Worm (Caenorhabditis elegans): ENCODE measurements around the gene sru-18.
"Not testable (repeated sequence)": the region's sequence is repeated elsewhere in the genome, so short reads cannot be mapped to it uniquely, and the experiment has no call there.

The sru-18 gene

ce11 chrIV:12456613-12457012 lies 45.4 kb upstream of the sru-18 start, which contains the start of gene C25G4.7:
TSS of gene C25G4.7 (plus strand) at chrIV:12456913.
- TF ChIP-seq ceh-14 (tag; optimal IDR thresholded peaks at IDR 0.05) (no peak), pax-1 (tag; optimal IDR thresholded peaks at IDR 0.05) (no peak), nhr-232 (tag; optimal IDR thresholded peaks at IDR 0.05) (no peak)

- TF ChIP-seq unc-55 (GFP tag; optimal IDR thresholded peaks at IDR 0.05): no peak
- no peak for TF ChIP-seq gmeb-2 (tag; optimal IDR thresholded peaks at IDR 0.05)
- TF ChIP-seq odd-2 (tag; optimal IDR thresholded peaks at IDR 0.05): no peak
Observed at ce11 chrIV:12463370-12463769, 38.7 kb upstream of the sru-18 start, which contains the start of gene C25G4.8. TSS of gene C25G4.8 (minus strand) at chrIV:12463470.

DNA sequence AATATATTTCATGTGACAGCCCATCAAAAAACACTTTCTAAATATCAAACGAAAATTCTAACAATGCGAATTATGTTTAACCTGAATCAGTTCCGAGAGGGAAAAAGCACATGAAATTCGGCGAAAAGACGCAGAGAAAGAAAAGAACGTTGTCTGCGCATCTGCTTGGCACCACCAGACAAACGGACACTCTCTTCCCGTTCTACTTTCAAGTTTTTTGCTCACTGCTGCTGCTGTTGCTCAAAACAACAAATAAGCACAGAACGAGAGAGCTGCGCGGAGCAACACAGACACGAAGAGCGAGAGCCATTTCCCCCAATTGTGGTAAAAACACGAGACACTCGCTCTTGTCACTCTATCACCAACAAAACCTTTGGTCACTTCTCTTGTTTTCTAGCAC lies 37.2 kb upstream of the sru-18 start:
- TF ChIP-seq eyg-1 (tag; optimal IDR thresholded peaks at IDR 0.05): no peak
- no peak for TF ChIP-seq C08G9.2 (tag; optimal IDR thresholded peaks at IDR 0.05)
- TF ChIP-seq pax-1 (tag; optimal IDR thresholded peaks at IDR 0.05): no peak
- no peak for TF ChIP-seq hlh-8 (tag; optimal IDR thresholded peaks at IDR 0.05)
- no peak for TF ChIP-seq pros-1 (tag; optimal IDR thresholded peaks at IDR 0.05)
- no peak for TF ChIP-seq F13H6.1 (tag; optimal IDR thresholded peaks at IDR 0.05)
- TF ChIP-seq lim-6 (tag; optimal IDR thresholded peaks at IDR 0.05): no peak
- TF ChIP-seq ztf-16 (tag; optimal IDR thresholded peaks at IDR 0.05): no peak
- TF ChIP-seq sox-2 (GFP tag; IDR thresholded peaks at IDR 0.05): no peak
- TF ChIP-seq pqm-1 (tag; optimal IDR thresholded peaks at IDR 0.05): no peak
- no peak for TF ChIP-seq pha-2 (tag; optimal IDR thresholded peaks at IDR 0.05)
- no peak for TF ChIP-seq ceh-24 (tag; optimal IDR thresholded peaks at IDR 0.05)
- TF ChIP-seq fax-1 (tag; optimal IDR thresholded peaks at IDR 0.05): no peak
- no peak for TF ChIP-seq ets-4 (tag; optimal IDR thresholded peaks at IDR 0.05)

DNA sequence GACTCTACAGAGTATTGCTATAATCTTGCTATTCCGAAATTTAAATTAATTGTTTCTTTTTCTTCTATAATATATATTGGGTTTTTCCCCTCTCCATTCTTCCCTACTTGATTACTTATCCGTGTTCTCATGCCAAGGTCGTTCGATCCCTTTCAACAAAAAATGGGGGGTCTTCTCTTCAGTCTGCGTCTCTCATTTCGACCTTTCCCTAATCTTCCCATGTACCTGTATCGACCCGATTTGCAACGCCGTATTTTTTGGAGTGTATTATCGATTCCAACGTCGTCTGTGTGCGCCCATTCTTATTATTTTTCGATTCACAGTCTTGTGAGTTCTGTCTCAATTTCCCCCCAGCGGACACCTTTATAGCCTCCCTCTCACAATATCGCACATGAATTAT lies 34.3 kb upstream of the sru-18 start:
- TF ChIP-seq ceh-19 (GFP tag; optimal IDR thresholded peaks at IDR 0.05) (no peak), pros-1 (tag; optimal IDR thresholded peaks at IDR 0.05) (no peak), sdc-2 (tag; optimal IDR thresholded peaks at IDR 0.05) (no peak), pha-4 (tag; optimal IDR thresholded peaks at IDR 0.05) (no peak), T23F11.4 (GFP tag; optimal IDR thresholded peaks at IDR 0.05) (no peak)

DNA sequence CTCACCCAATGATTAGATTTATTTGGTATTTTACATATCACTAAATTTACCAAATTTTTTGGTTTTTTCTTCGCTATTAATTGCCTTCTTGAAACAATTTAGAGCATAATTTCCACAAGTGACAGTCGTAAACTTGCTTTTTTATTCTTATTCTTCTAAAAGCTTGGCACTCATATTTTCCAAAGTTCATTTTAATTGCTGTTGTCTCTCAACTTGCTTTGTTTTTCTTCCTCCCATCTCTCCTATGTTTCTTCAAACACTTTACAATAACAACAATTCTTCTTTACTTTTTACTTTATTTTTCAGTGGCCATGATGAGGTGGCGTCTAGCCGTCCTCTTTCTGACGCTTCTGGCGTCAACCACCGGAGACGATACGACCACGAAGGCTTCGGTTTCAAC lies 33.7 kb upstream of the sru-18 start, which contains the start of gene igdb-2:
Gene igdb-2 (plus strand): TSS at position 301 of the 400 bp plus-strand sequence.
- TF ChIP-seq hlh-8 (tag; optimal IDR thresholded peaks at IDR 0.05): no peak
- no peak for TF ChIP-seq ceh-48 (tag; optimal IDR thresholded peaks at IDR 0.05)
- no peak for TF ChIP-seq zip-5 (tag; optimal IDR thresholded peaks at IDR 0.05)
- TF ChIP-seq ama-1 (optimal IDR thresholded peaks at IDR 0.05): no peak
- no peak for TF ChIP-seq hlh-6 (tag; optimal IDR thresholded peaks at IDR 0.05)
- no peak for TF ChIP-seq nhr-232 (tag; optimal IDR thresholded peaks at IDR 0.05)
- TF ChIP-seq gmeb-2 (tag; optimal IDR thresholded peaks at IDR 0.05): no peak
- no peak for TF ChIP-seq lim-6 (tag; optimal IDR thresholded peaks at IDR 0.05)
- no peak for TF ChIP-seq pha-2 (tag; optimal IDR thresholded peaks at IDR 0.05)
- no peak for TF ChIP-seq ahr-1 (tag; optimal IDR thresholded peaks at IDR 0.05)
- no peak for TF ChIP-seq ceh-19 (GFP tag; optimal IDR thresholded peaks at IDR 0.05)
- TF ChIP-seq C08G9.2 (tag; optimal IDR thresholded peaks at IDR 0.05): no peak
- TF ChIP-seq ref-2 (tag; optimal IDR thresholded peaks at IDR 0.05): no peak
- TF ChIP-seq tbx-7 (tag; optimal IDR thresholded peaks at IDR 0.05): no peak

DNA sequence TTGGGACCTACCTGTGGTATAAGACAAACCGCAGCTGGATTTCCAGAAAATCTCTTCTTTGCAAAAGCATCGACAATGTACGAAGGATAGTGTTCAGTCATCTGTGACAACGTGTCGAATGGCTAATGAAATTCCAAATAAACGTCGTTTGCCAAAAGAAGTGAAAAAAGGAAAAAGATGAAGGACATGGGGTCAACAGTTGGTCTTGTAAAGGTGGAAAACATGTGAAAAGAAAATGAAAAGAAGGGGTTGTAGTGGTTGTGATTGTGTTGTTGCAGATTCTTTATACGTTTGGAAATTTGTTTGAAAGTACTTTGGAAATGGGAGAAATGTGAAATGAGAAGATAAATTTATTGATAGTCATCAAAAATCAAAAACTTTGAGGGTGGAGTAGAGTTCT lies 25.1 kb upstream of the sru-18 start, which contains the start of gene T04A11.1:
Gene T04A11.1 (minus strand): TSS at position 101 of the 400 bp plus-strand sequence.
- not testable (repeated sequence) for TF ChIP-seq hlh-8 (tag; optimal IDR thresholded peaks at IDR 0.05); fkh-10 (GFP tag; optimal IDR thresholded peaks at IDR 0.05); ztf-16 (tag; optimal IDR thresholded peaks at IDR 0.05)

ce11 chrIV:12478711-12479110 lies 23.3 kb upstream of the sru-18 start, which contains the start of gene igdb-1:
TSS of gene igdb-1 (plus strand) at chrIV:12479011.
- not testable (repeated sequence) for TF ChIP-seq C08G9.2, tbx-2, zip-5 (tag; optimal IDR thresholded peaks at IDR 0.05)
